Worm (Caenorhabditis elegans) whole organism, mixed stage, embryonic: ENCODE measurements around the gene K08E4.2.

Experiments used
- M03D4.4 ChIP-seq: sonication (generic microtip); optimal IDR thresholded peaks from 2 replicates; lab custom pipeline; 2017; ENCODE audit warnings: mild to moderate bottlenecking, missing genetic modification characterization, missing compliant biosample characterization
- ceh-83 ChIP-seq: fragments of 200-800 bp; sonication (Bioruptor generic); optimal IDR thresholded peaks from 2 replicates; lab custom pipeline; 2018; ENCODE audit warnings: mild to moderate bottlenecking, missing genetic modification characterization, missing compliant biosample characterization
- drap-1 ChIP-seq: fragments of 200-800 bp; sonication (Bioruptor generic); optimal IDR thresholded peaks from 3 replicates; lab custom pipeline; 2018; ENCODE audit warnings: mild to moderate bottlenecking, missing genetic modification characterization, missing compliant biosample characterization
- lin-13 ChIP-seq: fragments of 150-350 bp; optimal IDR thresholded peaks from 2 replicates; lab custom pipeline; 2014; ENCODE audit warnings: missing biosample characterization, missing genetic modification characterization
- nhr-12 ChIP-seq: fragments of 150-350 bp; optimal IDR thresholded peaks from 2 replicates; lab custom pipeline; 2014; ENCODE audit warnings: missing biosample characterization, missing genetic modification characterization
- nhr-237 ChIP-seq: fragments of 150-350 bp; optimal IDR thresholded peaks from 2 replicates; lab custom pipeline; 2014; ENCODE audit warnings: missing biosample characterization, missing genetic modification characterization
- nhr-28 ChIP-seq: fragments of 150-350 bp; optimal IDR thresholded peaks from 2 replicates; lab custom pipeline; 2014; ENCODE audit warnings: missing biosample characterization, missing genetic modification characterization
- nhr-76 ChIP-seq: sonication (generic microtip); optimal IDR thresholded peaks from 2 replicates; lab custom pipeline; 2017; ENCODE audit warnings: missing biosample characterization, missing genetic modification characterization
- pha-4 ChIP-seq: fragments of 150-350 bp; optimal IDR thresholded peaks from 2 replicates; lab custom pipeline; 2018; ENCODE audit warnings: missing biosample characterization, missing genetic modification reagents, missing genetic modification characterization
- sem-2 ChIP-seq: fragments of 200-800 bp; sonication (Bioruptor generic); optimal IDR thresholded peaks from 2 replicates; lab custom pipeline; 2018; ENCODE audit warnings: mild to moderate bottlenecking, missing genetic modification characterization, missing compliant biosample characterization
- snpc-4 ChIP-seq: fragments of 150-350 bp; optimal IDR thresholded peaks from 2 replicates; lab custom pipeline; 2014; ENCODE audit warnings: missing biosample characterization, missing genetic modification characterization

DNA sequence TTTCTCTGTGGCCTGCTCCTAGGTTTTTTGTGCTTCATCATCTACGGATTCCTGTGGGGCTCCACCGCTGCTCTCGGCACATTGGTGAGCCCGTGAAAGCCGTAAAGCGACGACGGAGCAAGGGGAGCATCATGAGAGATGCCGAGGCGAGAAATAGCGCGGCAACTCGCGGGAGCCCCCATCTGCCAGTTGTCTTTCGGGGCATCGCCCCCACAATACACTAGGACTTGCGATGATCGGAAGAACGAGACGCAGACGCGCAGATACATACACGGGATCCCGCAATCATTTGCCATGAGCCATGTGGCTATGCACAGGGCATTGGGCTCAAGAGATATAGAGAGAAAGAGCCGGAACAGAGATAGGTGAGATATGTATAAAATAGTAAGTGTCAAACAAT is 46.1 kb downstream of the K08E4.2 start:
- TF ChIP-seq nhr-76 (tag; lab: Kevin White, UChicago): no peak
- no peak for TF ChIP-seq ceh-83 (GFP tag; lab: Kevin White, UChicago)
- peak; percentile 39 for TF ChIP-seq M03D4.4 (tag; lab: Kevin White, UChicago)
- TF ChIP-seq lin-13 (tag; lab: Kevin White, UChicago): no peak
- no peak for TF ChIP-seq nhr-12 (tag; lab: Kevin White, UChicago)
- no peak for TF ChIP-seq nhr-28
- TF ChIP-seq nhr-237 (tag; lab: Kevin White, UChicago): no peak
- no peak for TF ChIP-seq sem-2 (GFP tag; lab: Kevin White, UChicago)
- TF ChIP-seq drap-1 (GFP tag; lab: Kevin White, UChicago): peak; percentile 1
- no peak for TF ChIP-seq pha-4 (tag; lab: Kevin White, UChicago)
- no peak for TF ChIP-seq snpc-4
